Fruit fly (Drosophila melanogaster): ENCODE results near the gene CG10650.

The CG10650 gene

DNA sequence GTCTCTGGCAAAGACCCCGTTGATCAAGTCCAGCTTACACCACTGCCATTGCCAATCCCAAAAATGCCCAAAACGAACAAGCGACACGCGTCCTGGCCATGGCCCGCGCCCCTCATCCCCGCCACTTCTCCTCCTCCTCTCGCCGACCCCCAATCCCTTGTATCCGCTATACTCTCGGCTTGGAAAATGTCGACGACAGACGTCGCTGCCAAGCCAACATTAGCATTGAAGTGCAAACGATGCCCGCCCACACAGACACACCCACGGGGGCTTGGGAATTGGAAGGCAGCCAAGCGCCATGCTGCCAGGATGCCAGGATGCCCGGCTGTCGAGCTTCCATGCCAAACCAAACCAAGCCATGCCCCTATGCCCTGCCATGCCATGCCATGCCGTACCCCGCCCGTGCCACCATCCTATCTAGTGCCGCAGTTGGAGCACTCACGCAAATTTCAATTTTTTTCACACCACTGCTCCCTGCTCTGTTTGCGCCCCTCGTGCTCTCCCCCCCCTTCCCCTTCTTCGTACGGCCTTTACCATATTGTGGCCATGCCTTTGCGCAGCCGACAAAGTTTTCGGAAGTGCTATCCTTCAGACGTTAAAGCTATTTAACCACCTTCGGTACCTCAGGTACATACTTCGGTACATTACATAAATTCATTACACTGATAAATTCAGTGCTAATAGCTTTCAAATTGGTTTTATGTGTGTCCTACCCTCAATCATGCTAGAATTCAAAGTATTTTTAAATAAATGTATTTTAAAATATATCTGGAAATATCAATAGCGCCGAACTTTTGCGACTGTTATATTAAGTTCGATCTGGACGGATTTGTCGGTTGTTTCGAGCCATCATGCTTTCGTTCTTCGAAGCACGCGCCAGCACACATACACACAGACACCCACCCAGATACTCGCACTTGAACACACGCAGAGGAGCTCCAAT is 25.8 kb upstream of the CG10650 start (continued):
- TF ChIP-seq CG12104 (GFP tag; optimal IDR thresholded peaks at IDR 0.05) = peak; percentile 51
- peak; percentile 57 for TF ChIP-seq CG6813 (GFP tag; optimal IDR thresholded peaks at IDR 0.05)
- TF ChIP-seq CG11093 (GFP tag; IDR thresholded peaks at IDR 0.05) = peak; percentile 60; the same call in 1 of the 3 replicates
- TF ChIP-seq sima (GFP tag; optimal IDR thresholded peaks at IDR 0.05) = no peak
- peak; percentile 63 for TF ChIP-seq nerfin-1 (tag; optimal IDR thresholded peaks at IDR 0.05)
- TF ChIP-seq scrt (GFP tag; optimal IDR thresholded peaks at IDR 0.05) = peak; percentile 72
- peak; percentile 28 for TF ChIP-seq CG8359 (GFP tag; optimal IDR thresholded peaks at IDR 0.05; ENCODE audit: borderline replicate concordance)
- peak; percentile 43 for TF ChIP-seq CG15514 (GFP tag; optimal IDR thresholded peaks at IDR 0.05)
- TF ChIP-seq croc (GFP tag; conservative IDR thresholded peaks at IDR 0.05) = peak; percentile 59; the same call in 2 of the 3 replicates
- TF ChIP-seq Hr51 (GFP tag; optimal IDR thresholded peaks at IDR 0.05) = peak; percentile 12 to 89
- TF ChIP-seq Dad (GFP tag; optimal IDR thresholded peaks at IDR 0.05) = no peak
- no peak for TF ChIP-seq wek (GFP tag; optimal IDR thresholded peaks at IDR 0.05)
- TF ChIP-seq Xbp1 (GFP tag; optimal IDR thresholded peaks at IDR 0.05) = peak; percentile 69
- TF ChIP-seq CG1603 (tag; optimal IDR thresholded peaks at IDR 0.05) = peak; percentile 53
- no peak for TF ChIP-seq Atf3 (GFP tag; optimal IDR thresholded peaks at IDR 0.05)
- TF ChIP-seq CG6272 (GFP tag; IDR thresholded peaks at IDR 0.05) = no peak
- TF ChIP-seq CG2678 (tag; optimal IDR thresholded peaks at IDR 0.05) = peak; percentile 90
- peak; percentile 63; the same call in 1 of the 2 replicates for TF ChIP-seq E2f2 (GFP tag; IDR thresholded peaks at IDR 0.05)
- TF ChIP-seq lmd (GFP tag; IDR thresholded peaks at IDR 0.05) = peak; percentile 76
- TF ChIP-seq maf-S (GFP tag; optimal IDR thresholded peaks at IDR 0.05) = no peak
- TF ChIP-seq Atf-2 (GFP tag; optimal IDR thresholded peaks at IDR 0.05) = peak; percentile 1
- no peak for TF ChIP-seq D (optimal IDR thresholded peaks at IDR 0.05)
- peak; percentile 68 for TF ChIP-seq D (GFP tag; optimal IDR thresholded peaks at IDR 0.05)
- peak; percentile 68 for TF ChIP-seq CG2875 (GFP tag; optimal IDR thresholded peaks at IDR 0.05)
- no peak for TF ChIP-seq pan (optimal IDR thresholded peaks at IDR 0.05)
- TF ChIP-seq pan (GFP tag; optimal IDR thresholded peaks at IDR 0.05 in 1 of 2, IDR thresholded peaks at IDR 0.05 in 1 of 2) = peak in 1 of 2 experiments; percentile 66
- peak; percentile 17; the same call in 1 of the 3 replicates for TF ChIP-seq H15 (GFP tag; IDR thresholded peaks at IDR 0.05)
- TF ChIP-seq CG18262 (tag; optimal IDR thresholded peaks at IDR 0.05) = peak; percentile 82
- TF ChIP-seq schlank (tag; optimal IDR thresholded peaks at IDR 0.05) = peak; percentile 31
- peak; percentile 89 for TF ChIP-seq CG13424 (tag; optimal IDR thresholded peaks at IDR 0.05)
- peak; percentile 73 for TF ChIP-seq fd96Cb (tag; optimal IDR thresholded peaks at IDR 0.05)
- peak; percentile 25 for TF ChIP-seq Mad (GFP tag; optimal IDR thresholded peaks at IDR 0.05)
- TF ChIP-seq kni (GFP tag; optimal IDR thresholded peaks at IDR 0.05) = no peak
- peak; percentile 31 for TF ChIP-seq cg (GFP tag; optimal IDR thresholded peaks at IDR 0.05)
- no peak for TF ChIP-seq CG10565 (GFP tag; optimal IDR thresholded peaks at IDR 0.05)
- no peak for TF ChIP-seq eve (GFP tag; optimal IDR thresholded peaks at IDR 0.05)
- 0 out of 2 replicates have a peak, but pooled peaks have one; percentile 6 for TF ChIP-seq CG4730 (GFP tag; IDR thresholded peaks at IDR 0.05)
- TF ChIP-seq CG3995 (GFP tag; optimal IDR thresholded peaks at IDR 0.05) = no peak
- TF ChIP-seq CG3847 (GFP tag; IDR thresholded peaks at IDR 0.05) = peak; percentile 69
- peak; percentile 84 for TF ChIP-seq Sox102F (GFP tag; optimal IDR thresholded peaks at IDR 0.05)
- TF ChIP-seq kay (GFP tag; optimal IDR thresholded peaks at IDR 0.05) = peak; percentile 6
- TF ChIP-seq D19B (GFP tag; optimal IDR thresholded peaks at IDR 0.05) = peak; percentile 52
- no peak for TF ChIP-seq Bgb (GFP tag; IDR thresholded peaks at IDR 0.05; ENCODE audit: partially characterized antibody)
- peak; percentile 74 for TF ChIP-seq CG9727 (GFP tag; optimal IDR thresholded peaks at IDR 0.05)
- 0 out of 2 replicates have a peak, but pooled peaks have one; percentile 35 for TF ChIP-seq gsb (GFP tag; IDR thresholded peaks at IDR 0.05)
- TF ChIP-seq CG4820 (GFP tag; optimal IDR thresholded peaks at IDR 0.05) = peak; percentile 61
- peak; percentile 49 for TF ChIP-seq sisA (GFP tag; IDR thresholded peaks at IDR 0.05)
- TF ChIP-seq CG9437 (GFP tag; optimal IDR thresholded peaks at IDR 0.05) = peak; percentile 76

All from whole organism, embryonic.